Fruit fly (Drosophila melanogaster): ENCODE data around the gene CG11878.

Gene CG11878

dm6 chr3R:25245052-25245813 is 28.4 kb upstream of the CG11878 start, which contains the start of gene bam (continued):
- TF ChIP-seq amos (GFP tag; IDR thresholded peaks at IDR 0.05; ENCODE audit: partially characterized antibody), result peak; percentile 42
- no peak for TF ChIP-seq repo (GFP tag; optimal IDR thresholded peaks at IDR 0.05)

- TF ChIP-seq Meics (GFP tag; optimal IDR thresholded peaks at IDR 0.05) (peak; percentile 99), CG12299 (tag; optimal IDR thresholded peaks at IDR 0.05) (peak; percentile 93), Ptx1 (GFP tag; IDR thresholded peaks at IDR 0.05) (peak; percentile 96), Eip74EF (GFP tag; optimal IDR thresholded peaks at IDR 0.05) (peak in 1 of 2 experiments; percentile 93), CG30431 (GFP tag; optimal IDR thresholded peaks at IDR 0.05) (peak; percentile 98), knrl (GFP tag; IDR thresholded peaks at IDR 0.05; ENCODE audit: partially characterized antibody) (0 out of 3 replicates have a peak, but pooled peaks have one; percentile 44), ci (GFP tag; IDR thresholded peaks at IDR 0.05) (peak; percentile 99), CG13624 (GFP tag; optimal IDR thresholded peaks at IDR 0.05) (peak; percentile 99), CG4328 (GFP tag; optimal IDR thresholded peaks at IDR 0.05) (peak; percentile 99), Hsf (GFP tag; optimal IDR thresholded peaks at IDR 0.05) (peak; percentile 98), CG30403 (GFP tag; optimal IDR thresholded peaks at IDR 0.05) (peak; percentile 96), zfh2 (GFP tag; optimal IDR thresholded peaks at IDR 0.05) (peak; percentile 98), CrebB (tag; optimal IDR thresholded peaks at IDR 0.05) (peak; percentile 99), fd3F (GFP tag; optimal IDR thresholded peaks at IDR 0.05) (peak; percentile 97), CG9215 (GFP tag; IDR thresholded peaks at IDR 0.05) (peak; percentile 91), Deaf1 (tag; optimal IDR thresholded peaks at IDR 0.05) (peak; percentile 69), CG11398 (GFP tag; optimal IDR thresholded peaks at IDR 0.05) (peak; percentile 99), CG2199 (GFP tag; IDR thresholded peaks at IDR 0.05) (peak; percentile 96), Bgb (GFP tag; IDR thresholded peaks at IDR 0.05; ENCODE audit: partially characterized antibody) (peak; percentile 43; the same call in 1 of the 2 replicates), Hr3 (GFP tag; optimal IDR thresholded peaks at IDR 0.05) (peak; percentile 96), CG17802 (tag; optimal IDR thresholded peaks at IDR 0.05) (peak; percentile 94), gcm (GFP tag; optimal IDR thresholded peaks at IDR 0.05) (peak; percentile 95), HLH3B (GFP tag; IDR thresholded peaks at IDR 0.05) (peak; percentile 95), ftz-f1 (GFP tag; optimal IDR thresholded peaks at IDR 0.05) (peak; percentile 90), Adf1 (GFP tag; IDR thresholded peaks at IDR 0.05) (peak; percentile 79), bowl (GFP tag; IDR thresholded peaks at IDR 0.05) (peak; percentile 88), CG3281 (GFP tag; optimal IDR thresholded peaks at IDR 0.05) (peak; percentile 99), Lim3 (GFP tag; IDR thresholded peaks at IDR 0.05) (peak; percentile 68; the same call in 1 of the 2 replicates), Bteb2 (GFP tag; optimal IDR thresholded peaks at IDR 0.05) (peak; percentile 97), esg (GFP tag; conservative IDR thresholded peaks at IDR 0.05) (peak; percentile 84), CG18619 (GFP tag; optimal IDR thresholded peaks at IDR 0.05) (peak; percentile 99), CG4360 (GFP tag; IDR thresholded peaks at IDR 0.05) (peak; percentile 67), az2 (GFP tag; optimal IDR thresholded peaks at IDR 0.05) (peak; percentile 95), Neu2 (GFP tag; optimal IDR thresholded peaks at IDR 0.05; ENCODE audit: borderline replicate concordance) (peak; percentile 93), Mes4 (GFP tag; optimal IDR thresholded peaks at IDR 0.05) (peak; percentile 99), CG2202 (tag; optimal IDR thresholded peaks at IDR 0.05) (peak; percentile 96), CG3163 (GFP tag; optimal IDR thresholded peaks at IDR 0.05) (peak; percentile 94), Side (GFP tag; optimal IDR thresholded peaks at IDR 0.05) (peak; percentile 99), CHES-1-like (GFP tag; optimal IDR thresholded peaks at IDR 0.05) (peak; percentile 99), crol (GFP tag; IDR thresholded peaks at IDR 0.05) (peak; percentile 78; the same call in 1 of the 2 replicates), hkb (optimal IDR thresholded peaks at IDR 0.05) (no peak), hkb (GFP tag; IDR thresholded peaks at IDR 0.05) (peak; percentile 94), org-1 (GFP tag; optimal IDR thresholded peaks at IDR 0.05) (peak; percentile 97), Dek (tag; optimal IDR thresholded peaks at IDR 0.05) (peak; percentile 95), CG8944 (GFP tag; optimal IDR thresholded peaks at IDR 0.05) (peak; percentile 98)
Observed at dm6 chr3R:25247379-25247869, 26.2 kb upstream of the CG11878 start, which contains the start of the genes RpS27 and Nup37. RpS27 (minus strand) TSS chr3R:25247514. Nup37 (plus strand) TSS chr3R:25247658.
